Fruit fly (Drosophila melanogaster) whole organism, embryonic: ENCODE results near the gene unc-45.
A peak's percentile ranks its signal among the peaks of the same experiment; 100 is the strongest.

Source experiments
- ATbp ChIP-seq: fragments of 200-800 bp; sonication (Bioruptor generic); optimal IDR thresholded peaks from 2 replicates; lab custom pipeline; 2017; ENCODE audit warnings: missing biosample characterization, mild to moderate bottlenecking, missing genetic modification characterization, missing genetic modification reagents
- Atf3 ChIP-seq: fragments of 200-800 bp; sonication (Bioruptor generic); optimal IDR thresholded peaks from 3 replicates; lab custom pipeline; 2016; ENCODE audit warnings: missing biosample characterization, missing genetic modification characterization
- Awh ChIP-seq: fragments of 200-800 bp; sonication (Bioruptor generic); IDR thresholded peaks from 2 replicates; pipeline ENCODE4, ENCODE4 v1.3.6; 2022; ENCODE audit warnings: missing biosample characterization, missing genetic modification characterization
- BEAF-32 ChIP-seq: fragments of 200-800 bp; sonication (Bioruptor generic); optimal IDR thresholded peaks from 3 replicates; lab custom pipeline; 2017; ENCODE audit warnings: missing biosample characterization, missing genetic modification characterization, mild to moderate bottlenecking, moderate library complexity, missing genetic modification reagents
- BtbVII ChIP-seq: fragments of 200-800 bp; sonication (Bioruptor generic); optimal IDR thresholded peaks from 3 replicates; lab custom pipeline; 2017; ENCODE audit warnings: missing biosample characterization, mild to moderate bottlenecking, missing genetic modification characterization
- Bteb2 ChIP-seq: fragments of 200-800 bp; sonication (Bioruptor generic); optimal IDR thresholded peaks from 2 replicates; lab custom pipeline; 2016; ENCODE audit warnings: missing biosample characterization, missing genetic modification characterization
- CG10147 ChIP-seq: fragments of 200-800 bp; sonication (Bioruptor generic); optimal IDR thresholded peaks from 2 replicates; lab custom pipeline; 2019; ENCODE audit warnings: missing biosample characterization, mild to moderate bottlenecking, missing genetic modification characterization, moderate library complexity
- CG10431 ChIP-seq: fragments of 200-800 bp; sonication (Bioruptor generic); optimal IDR thresholded peaks from 3 replicates; lab custom pipeline; 2018; ENCODE audit warnings: missing biosample characterization, mild to moderate bottlenecking, missing genetic modification characterization
- CG10543 ChIP-seq: fragments of 200-800 bp; sonication (Bioruptor generic); optimal IDR thresholded peaks from 3 replicates; lab custom pipeline; 2017; ENCODE audit warnings: missing biosample characterization, mild to moderate bottlenecking, missing genetic modification characterization, moderate library complexity
- CG12299 ChIP-seq: fragments of 200-800 bp; sonication (Bioruptor generic); optimal IDR thresholded peaks from 2 replicates; lab custom pipeline; 2018; ENCODE audit warnings: missing biosample characterization, mild to moderate bottlenecking, missing genetic modification characterization
- CG1233 ChIP-seq: fragments of 200-800 bp; sonication (Bioruptor generic); optimal IDR thresholded peaks from 4 replicates; lab custom pipeline; 2018; ENCODE audit warnings: missing biosample characterization, mild to moderate bottlenecking, missing genetic modification characterization
- CG12769 ChIP-seq: fragments of 200-800 bp; sonication (Bioruptor generic); optimal IDR thresholded peaks from 2 replicates; lab custom pipeline; 2019; ENCODE audit warnings: missing biosample characterization, mild to moderate bottlenecking, missing genetic modification characterization, moderate library complexity
- CG15514 ChIP-seq: fragments of 200-800 bp; sonication (Bioruptor generic); optimal IDR thresholded peaks from 3 replicates; lab custom pipeline; 2017; ENCODE audit warnings: missing biosample characterization, missing genetic modification characterization, mild to moderate bottlenecking, moderate library complexity, missing genetic modification reagents
- CG15696 ChIP-seq: fragments of 200-800 bp; sonication (Bioruptor generic); optimal IDR thresholded peaks from 2 replicates; lab custom pipeline; 2019; ENCODE audit warnings: missing biosample characterization, mild to moderate bottlenecking, missing genetic modification characterization, moderate library complexity
- CG17385 ChIP-seq: fragments of 200-800 bp; sonication (Bioruptor generic); optimal IDR thresholded peaks from 3 replicates; lab custom pipeline; 2018; ENCODE audit warnings: missing biosample characterization, mild to moderate bottlenecking, missing genetic modification characterization
- CG3281 ChIP-seq: fragments of 200-800 bp; sonication (Bioruptor generic); optimal IDR thresholded peaks from 3 replicates; lab custom pipeline; 2017; ENCODE audit warnings: missing biosample characterization, mild to moderate bottlenecking, missing genetic modification characterization
- CG34422 ChIP-seq: fragments of 200-800 bp; sonication (Bioruptor generic); IDR thresholded peaks from 3 replicates; pipeline ENCODE4 v1.3.6; 2022; ENCODE audit warnings: missing biosample characterization, missing genetic modification characterization
- CG4854 ChIP-seq: fragments of 200-800 bp; sonication (Bioruptor generic); optimal IDR thresholded peaks from 2 replicates; lab custom pipeline; 2016; ENCODE audit warnings: missing biosample characterization, missing genetic modification characterization, inconsistent platforms
- CG5180 ChIP-seq: fragments of 200-800 bp; sonication (Bioruptor generic); optimal IDR thresholded peaks from 3 replicates; lab custom pipeline; 2017; ENCODE audit warnings: missing biosample characterization, missing genetic modification characterization, mild to moderate bottlenecking, moderate library complexity, missing genetic modification reagents
- CG6254 ChIP-seq: fragments of 200-800 bp; sonication (Bioruptor generic); optimal IDR thresholded peaks from 3 replicates; lab custom pipeline; 2017; ENCODE audit warnings: mild to moderate bottlenecking, missing biosample characterization, missing genetic modification reagents, missing genetic modification characterization
- CG8924 ChIP-seq: fragments of 200-800 bp; optimal IDR thresholded peaks from 3 replicates; lab custom pipeline; 2019; ENCODE audit warnings: missing biosample characterization, mild to moderate bottlenecking, missing genetic modification characterization, moderate library complexity
- Doc3 ChIP-seq: fragments of 200-800 bp; sonication (Bioruptor generic); IDR thresholded peaks from 3 replicates; pipeline ENCODE4 v1.3.6; 2022; ENCODE audit warnings: missing biosample characterization, missing genetic modification characterization; ENCODE audit not compliant: partially characterized antibody
- ERR ChIP-seq: fragments of 200-800 bp; sonication (Bioruptor generic); optimal IDR thresholded peaks from 2 replicates; lab custom pipeline; 2016; ENCODE audit warnings: missing biosample characterization, missing genetic modification characterization
- Myb ChIP-seq: fragments of 200-800 bp; sonication (Bioruptor generic); optimal IDR thresholded peaks from 2 replicates; lab custom pipeline; 2016; ENCODE audit warnings: missing biosample characterization, missing genetic modification characterization
- Oli ChIP-seq: fragments of 200-800 bp; sonication (Bioruptor generic); optimal IDR thresholded peaks from 2 replicates; lab custom pipeline; 2018; ENCODE audit warnings: missing biosample characterization, mild to moderate bottlenecking, missing genetic modification characterization, moderate library complexity
- Opbp ChIP-seq: fragments of 200-800 bp; sonication (Bioruptor generic); IDR thresholded peaks from 3 replicates; pipeline ENCODE4 v1.3.6; 2022; ENCODE audit warnings: missing biosample characterization, missing genetic modification characterization; ENCODE audit not compliant: partially characterized antibody
- Sry-δ ChIP-seq: fragments of 200-800 bp; sonication (Bioruptor generic); optimal IDR thresholded peaks from 2 replicates; lab custom pipeline; 2016; ENCODE audit warnings: missing biosample characterization, missing genetic modification characterization
- Taf1 ChIP-seq: fragments of 200-800 bp; sonication (Bioruptor generic); IDR thresholded peaks from 2 replicates; pipeline ENCODE4 v1.3.6; 2022; ENCODE audit warnings: missing biosample characterization, missing genetic modification characterization
- YL-1 ChIP-seq: fragments of 200-800 bp; sonication (Bioruptor generic); optimal IDR thresholded peaks from 3 replicates; lab custom pipeline; 2017; ENCODE audit warnings: missing biosample characterization, mild to moderate bottlenecking, missing genetic modification characterization
- ab ChIP-seq: fragments of 200-800 bp; sonication (Bioruptor generic); optimal IDR thresholded peaks from 2 replicates; lab custom pipeline; 2016; ENCODE audit warnings: missing biosample characterization, missing genetic modification characterization
- cas ChIP-seq: fragments of 200-800 bp; sonication (Bioruptor generic); IDR thresholded peaks from 2 replicates; pipeline ENCODE4 v1.3.6; 2022; ENCODE audit warnings: missing biosample characterization, missing genetic modification characterization
- chinmo ChIP-seq: fragments of 200-800 bp; sonication (Bioruptor generic); IDR thresholded peaks from 4 replicates; pipeline ENCODE4 v1.3.6; 2022; ENCODE audit warnings: missing biosample characterization, missing genetic modification characterization; ENCODE audit not compliant: partially characterized antibody
- ci ChIP-seq: fragments of 200-800 bp; sonication (Bioruptor generic); IDR thresholded peaks from 3 replicates; pipeline ENCODE4 v1.3.6; 2022; ENCODE audit warnings: missing biosample characterization, missing genetic modification characterization
- ftz-f1 ChIP-seq: fragments of 200-800 bp; sonication (Bioruptor generic); optimal IDR thresholded peaks from 2 replicates; lab custom pipeline; 2016; ENCODE audit warnings: missing biosample characterization, missing genetic modification characterization
- fu2 ChIP-seq: fragments of 200-800 bp; sonication (Bioruptor generic); optimal IDR thresholded peaks from 2 replicates; lab custom pipeline; 2016; ENCODE audit warnings: missing biosample characterization, missing genetic modification characterization
- hb ChIP-seq: fragments of 200-800 bp; sonication (Bioruptor generic); IDR thresholded peaks from 3 replicates; pipeline ENCODE4 v1.3.6; 2022; ENCODE audit warnings: missing biosample characterization, missing genetic modification characterization; ENCODE audit not compliant: partially characterized antibody
- ind ChIP-seq: fragments of 200-800 bp; sonication (Bioruptor generic); optimal IDR thresholded peaks from 3 replicates; lab custom pipeline; 2016; ENCODE audit warnings: missing biosample characterization, missing genetic modification characterization
- jigr1 ChIP-seq: fragments of 200-800 bp; sonication (Bioruptor generic); IDR thresholded peaks from 3 replicates; pipeline ENCODE4 v1.3.6; 2022; ENCODE audit warnings: missing biosample characterization, missing genetic modification characterization
- kni ChIP-seq: fragments of 200-800 bp; sonication (Bioruptor generic); optimal IDR thresholded peaks from 3 replicates; lab custom pipeline; 2017; ENCODE audit warnings: mild to moderate bottlenecking, missing biosample characterization, missing genetic modification reagents, missing genetic modification characterization
- knrl ChIP-seq: fragments of 200-800 bp; sonication (Bioruptor generic); IDR thresholded peaks from 3 replicates; pipeline ENCODE4 v1.3.6; 2022; ENCODE audit warnings: missing biosample characterization, missing genetic modification characterization; ENCODE audit not compliant: partially characterized antibody
- lola ChIP-seq, 3 experiments: fragments of >200 bp in 2 of 3; fragments of 200-800 bp in 1 of 3; sonication (Bioruptor generic) in 1 of 3; optimal IDR thresholded peaks; 2 replicates each; lab custom pipeline; 2017 to 2019; ENCODE audit warnings: missing biosample characterization in 3 of 3, missing genetic modification characterization in 3 of 3, mild to moderate bottlenecking in 1 of 3, moderate library complexity in 1 of 3
- p53 ChIP-seq: fragments of 200-800 bp; sonication (Bioruptor generic); optimal IDR thresholded peaks from 2 replicates; lab custom pipeline; 2016; ENCODE audit warnings: missing biosample characterization, missing genetic modification characterization
- pros ChIP-seq: fragments of 200-800 bp; sonication (Bioruptor generic); optimal IDR thresholded peaks from 3 replicates; lab custom pipeline; 2019; ENCODE audit warnings: missing biosample characterization, mild to moderate bottlenecking, missing genetic modification characterization, moderate library complexity
- psq ChIP-seq: fragments of 200-800 bp; sonication (Bioruptor generic); optimal IDR thresholded peaks from 2 replicates; lab custom pipeline; 2017; ENCODE audit warnings: missing biosample characterization, missing genetic modification characterization
- sd ChIP-seq: fragments of 200-800 bp; sonication (Bioruptor generic); optimal IDR thresholded peaks from 3 replicates; lab custom pipeline; 2018; ENCODE audit warnings: missing biosample characterization, mild to moderate bottlenecking, missing genetic modification characterization, moderate library complexity
- unc-4 ChIP-seq: fragments of 200-800 bp; sonication (Bioruptor generic); IDR thresholded peaks from 2 replicates; pipeline ENCODE4 v1.3.6; 2022; ENCODE audit warnings: missing biosample characterization, missing genetic modification characterization; ENCODE audit not compliant: partially characterized antibody
- usp ChIP-seq: fragments of >200 bp; optimal IDR thresholded peaks from 2 replicates; lab custom pipeline; 2017; ENCODE audit warnings: missing biosample characterization, missing genetic modification characterization
- vfl ChIP-seq: fragments of 200-800 bp; sonication (Bioruptor generic); optimal IDR thresholded peaks from 2 replicates; lab custom pipeline; 2016; ENCODE audit warnings: missing biosample characterization, missing genetic modification characterization

Gene unc-45

DNA sequence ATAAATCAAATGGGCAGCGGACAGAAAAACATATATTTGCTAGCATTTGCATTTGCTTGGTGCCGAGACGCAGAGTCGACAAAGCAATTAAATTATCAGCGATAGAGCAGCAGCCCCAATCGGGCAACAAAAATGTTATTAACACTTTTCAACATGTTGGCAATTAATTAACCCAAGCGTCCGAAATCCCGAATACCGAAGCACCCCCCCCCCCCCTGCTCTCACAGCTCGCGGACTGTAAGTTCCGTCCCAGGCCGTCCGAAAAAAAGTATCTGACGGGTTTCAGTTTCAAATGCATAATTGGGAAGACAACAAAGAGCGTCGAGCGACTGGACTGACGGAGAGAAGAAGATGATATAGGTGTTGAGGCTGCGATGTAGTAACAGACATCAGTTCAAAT lies 42.8 kb upstream of the unc-45 start (continued):
- no peak for TF ChIP-seq CG34422 (GFP tag; lab: Robert Waterston, UW)
- no peak for TF ChIP-seq Doc3 (GFP tag; lab: Robert Waterston, UW)
- TF ChIP-seq cas: no peak
- TF ChIP-seq fu2: no peak
- TF ChIP-seq CG1233 (GFP tag; lab: Kevin White, UChicago): no peak
- TF ChIP-seq Awh (GFP tag; lab: Robert Waterston, UW): peak; percentile 58
- TF ChIP-seq Myb (GFP tag; lab: Kevin White, UChicago): no peak
- no peak for TF ChIP-seq CG10147 (GFP tag; lab: Kevin White, UChicago)
- TF ChIP-seq ftz-f1 (GFP tag; lab: Kevin White, UChicago): no peak
- no peak for TF ChIP-seq CG4854 (GFP tag; lab: Kevin White, UChicago)
- no peak for TF ChIP-seq p53 (GFP tag; lab: Kevin White, UChicago)
- no peak for TF ChIP-seq CG17385 (GFP tag; lab: Kevin White, UChicago)
- no peak for TF ChIP-seq ab (GFP tag; lab: Kevin White, UChicago)
- no peak for TF ChIP-seq knrl (GFP tag; lab: Robert Waterston, UW)
- no peak for TF ChIP-seq hb (GFP tag; lab: Robert Waterston, UW)
- TF ChIP-seq chinmo (GFP tag; lab: Robert Waterston, UW): 0 out of 4 replicates have a peak, but pooled peaks have one; percentile 6
- peak; percentile 67 for TF ChIP-seq sd (tag; lab: Kevin White, UChicago)
- no peak for TF ChIP-seq CG15514 (GFP tag; lab: Kevin White, UChicago)
- TF ChIP-seq CG12769 (tag; lab: Kevin White, UChicago): peak; percentile 72
- no peak for TF ChIP-seq Taf1 (GFP tag; lab: Robert Waterston, UW)
- no peak for TF ChIP-seq jigr1 (GFP tag; lab: Robert Waterston, UW)

DNA sequence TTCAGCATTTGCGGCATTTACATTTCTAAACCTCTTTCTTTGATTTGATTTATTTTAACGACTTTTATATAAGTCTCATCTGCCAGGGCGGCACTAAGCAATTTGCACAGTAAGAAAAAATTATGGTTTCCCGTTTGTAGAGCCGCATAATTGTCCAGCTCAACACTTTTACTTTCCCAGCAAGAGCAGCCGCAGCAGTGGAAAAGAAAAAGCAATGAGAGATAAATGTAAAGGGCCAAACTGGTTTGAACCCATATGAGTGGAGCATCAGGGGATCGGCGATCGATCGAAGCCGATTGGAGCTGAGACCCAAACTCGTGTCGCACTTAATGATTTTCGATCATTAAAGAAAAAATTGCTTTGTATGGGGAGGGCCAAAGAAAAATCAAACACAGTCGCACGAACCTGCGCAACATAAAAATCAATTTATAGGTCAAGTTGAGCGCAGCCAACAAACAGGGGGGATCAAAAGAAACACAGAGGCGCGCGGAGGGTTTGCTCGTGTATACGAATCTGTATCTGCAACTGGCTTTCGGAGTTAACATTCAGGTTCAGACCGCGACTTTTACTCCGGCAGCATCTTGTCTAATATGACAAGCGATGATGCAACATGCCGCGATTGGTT lies 42.2 kb upstream of the unc-45 start:
- TF ChIP-seq lola (GFP tag; optimal IDR thresholded peaks at IDR 0.05; lab: Kevin White, UChicago) (no peak), CG5180 (GFP tag; lab: Kevin White, UChicago) (no peak), CG12299 (tag; lab: Kevin White, UChicago) (no peak), ind (GFP tag; lab: Kevin White, UChicago) (no peak), Sry-δ (no peak), CG15696 (tag; lab: Kevin White, UChicago) (no peak), psq (no peak), CG8924 (tag; lab: Kevin White, UChicago) (no peak), BtbVII (GFP tag; lab: Kevin White, UChicago) (no peak), CG10431 (no peak), BEAF-32 (GFP tag; lab: Kevin White, UChicago) (no peak), YL-1 (no peak), pros (peak; percentile 67), usp (GFP tag; lab: Kevin White, UChicago) (no peak), ci (GFP tag; lab: Robert Waterston, UW) (no peak), Oli (tag; lab: Kevin White, UChicago) (no peak), Atf3 (GFP tag; lab: Kevin White, UChicago) (no peak), ERR (GFP tag; lab: Kevin White, UChicago) (no peak), CG6254 (no peak), vfl (GFP tag; lab: Kevin White, UChicago) (no peak), kni (GFP tag; lab: Kevin White, UChicago) (peak; percentile 62), Myb (GFP tag; lab: Kevin White, UChicago) (no peak), Bteb2 (GFP tag; lab: Kevin White, UChicago) (no peak), ATbp (GFP tag; lab: Kevin White, UChicago) (no peak), CG3281 (GFP tag; lab: Kevin White, UChicago) (no peak), Opbp (GFP tag; lab: Robert Waterston, UW) (no peak), CG10543 (GFP tag; lab: Kevin White, UChicago) (peak; percentile 6), unc-4 (GFP tag; lab: Robert Waterston, UW) (no peak)
